Worm (Caenorhabditis elegans): ENCODE measurements around the gene F52D2.5.

The F52D2.5 gene

DNA sequence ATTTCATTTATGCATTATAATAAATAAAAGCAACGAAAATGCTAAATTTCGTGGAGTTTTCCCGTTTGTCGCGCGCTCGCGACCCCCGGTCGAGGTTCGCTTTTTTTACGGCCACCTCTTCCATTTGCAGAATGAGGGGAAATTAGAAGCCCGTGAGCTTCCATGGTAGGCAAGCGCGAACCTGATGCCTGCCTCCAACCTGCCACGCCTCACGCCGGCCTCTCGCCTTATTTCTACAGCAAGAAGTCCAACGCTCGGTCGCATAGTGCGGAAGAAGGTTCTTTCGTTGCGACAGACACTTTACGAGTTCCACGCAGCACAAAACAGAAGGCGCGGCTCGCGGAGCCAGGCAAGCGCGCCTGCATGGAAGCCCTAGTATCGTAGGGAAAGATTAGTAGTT is 3.0 kb downstream of the F52D2.5 start:
- no peak for TF ChIP-seq tbx-8 (GFP tag; optimal IDR thresholded peaks at IDR 0.05)
- no peak for TF ChIP-seq blmp-1 (tag; optimal IDR thresholded peaks at IDR 0.05)
- no peak for TF ChIP-seq zip-8 (tag; optimal IDR thresholded peaks at IDR 0.05)
- TF ChIP-seq nhr-76 (tag; optimal IDR thresholded peaks at IDR 0.05) = no peak
- no peak for TF ChIP-seq mls-2 (tag; optimal IDR thresholded peaks at IDR 0.05)
- TF ChIP-seq cnd-1 (tag; optimal IDR thresholded peaks at IDR 0.05) = no peak
- TF ChIP-seq ceh-39 (tag; optimal IDR thresholded peaks at IDR 0.05) = no peak
- no peak for TF ChIP-seq hlh-1 (tag; optimal IDR thresholded peaks at IDR 0.05)
- TF ChIP-seq mab-5 (tag; optimal IDR thresholded peaks at IDR 0.05) = no peak
- no peak for TF ChIP-seq unc-39 (tag; optimal IDR thresholded peaks at IDR 0.05)
- no peak for TF ChIP-seq ztf-11 (tag; optimal IDR thresholded peaks at IDR 0.05)
- TF ChIP-seq ceh-83 (GFP tag; optimal IDR thresholded peaks at IDR 0.05) = no peak
- TF ChIP-seq elt-1 (tag; optimal IDR thresholded peaks at IDR 0.05; ENCODE audit: borderline replicate concordance, insufficient read depth) = no peak
- TF ChIP-seq lsy-2 (tag; optimal IDR thresholded peaks at IDR 0.05) = no peak
- TF ChIP-seq snpc-4 (tag; optimal IDR thresholded peaks at IDR 0.05) = no peak
- no peak for TF ChIP-seq ham-2 (GFP tag; optimal IDR thresholded peaks at IDR 0.05)

DNA sequence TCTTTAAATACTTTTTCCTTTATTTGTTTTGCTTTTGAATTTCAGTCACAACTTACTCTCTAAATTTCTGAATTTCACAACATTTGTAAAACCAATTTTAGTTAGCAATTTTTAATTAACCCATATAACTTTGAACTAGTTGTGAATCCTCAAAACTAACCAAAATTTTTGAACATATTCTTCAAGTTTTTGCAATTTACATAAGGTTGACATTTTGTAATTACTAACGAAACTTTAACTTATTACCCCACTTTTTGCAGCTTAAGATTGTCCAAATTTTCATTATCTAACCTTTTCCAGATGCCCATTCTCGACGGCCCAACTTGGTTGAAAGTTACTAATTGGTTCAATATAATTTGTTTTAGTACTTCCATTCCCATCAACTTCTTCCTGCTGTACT is 5.0 kb downstream of the F52D2.5 start, which contains the start of gene str-79:
str-79 (plus strand) TSS at position 301 of the 400 bp plus-strand sequence.
- TF ChIP-seq zip-8 (tag; optimal IDR thresholded peaks at IDR 0.05) (no peak), lin-13 (tag; optimal IDR thresholded peaks at IDR 0.05) (no peak), hlh-1 (tag; optimal IDR thresholded peaks at IDR 0.05) (no peak), unc-120 (tag; optimal IDR thresholded peaks at IDR 0.05; ENCODE audit: poor library complexity, severe bottlenecking) (no peak), ceh-43 (GFP tag; optimal IDR thresholded peaks at IDR 0.05) (no peak), nhr-12 (tag; optimal IDR thresholded peaks at IDR 0.05) (no peak), lin-32 (GFP tag; optimal IDR thresholded peaks at IDR 0.05) (no peak), flh-1 (GFP tag; optimal IDR thresholded peaks at IDR 0.05) (no peak), ceh-39 (tag; optimal IDR thresholded peaks at IDR 0.05) (no peak)

DNA sequence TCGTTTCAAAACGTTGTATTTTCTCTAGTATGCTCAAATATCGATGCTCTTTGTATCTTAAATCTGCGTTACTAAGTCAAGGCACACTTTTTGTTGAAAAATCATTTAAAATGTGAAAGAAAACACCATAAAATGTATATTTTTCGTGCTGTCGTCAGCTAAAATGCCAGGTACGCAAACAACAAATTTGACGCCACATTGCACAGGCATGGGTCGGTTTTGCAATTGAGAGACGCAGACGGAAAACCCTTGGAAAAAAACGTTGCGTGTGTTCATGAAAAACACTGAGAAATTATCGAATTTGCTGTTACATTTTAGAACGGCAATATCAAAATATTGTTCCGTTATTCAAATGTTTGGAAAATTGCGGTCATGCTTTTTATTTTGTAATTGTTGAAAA is 9.8 kb downstream of the F52D2.5 start:
- TF ChIP-seq sptf-1 (tag; optimal IDR thresholded peaks at IDR 0.05) (no peak), ztf-11 (tag; optimal IDR thresholded peaks at IDR 0.05) (no peak), zip-8 (tag; optimal IDR thresholded peaks at IDR 0.05) (no peak), mep-1 (tag; optimal IDR thresholded peaks at IDR 0.05) (peak; percentile 67), lin-13 (tag; optimal IDR thresholded peaks at IDR 0.05) (peak; percentile 25), unc-62 (GFP tag; optimal IDR thresholded peaks at IDR 0.05) (no peak), mls-2 (tag; optimal IDR thresholded peaks at IDR 0.05) (no peak), unc-39 (tag; optimal IDR thresholded peaks at IDR 0.05) (no peak), nhr-76 (tag; optimal IDR thresholded peaks at IDR 0.05) (no peak), nhr-2 (tag; optimal IDR thresholded peaks at IDR 0.05) (no peak), sem-2 (GFP tag; optimal IDR thresholded peaks at IDR 0.05) (no peak), ces-1 (GFP tag; optimal IDR thresholded peaks at IDR 0.05) (peak; percentile 21), unc-120 (tag; optimal IDR thresholded peaks at IDR 0.05; ENCODE audit: poor library complexity, severe bottlenecking) (no peak), flh-1 (GFP tag; optimal IDR thresholded peaks at IDR 0.05) (no peak), lsy-2 (tag; optimal IDR thresholded peaks at IDR 0.05) (no peak), nhr-28 (tag; optimal IDR thresholded peaks at IDR 0.05) (no peak), ceh-83 (GFP tag; optimal IDR thresholded peaks at IDR 0.05) (no peak), bed-3 (GFP tag; optimal IDR thresholded peaks at IDR 0.05) (no peak), elt-3 (tag; optimal IDR thresholded peaks at IDR 0.05) (no peak), nhr-237 (tag; optimal IDR thresholded peaks at IDR 0.05) (peak; percentile 40), ceh-43 (GFP tag; optimal IDR thresholded peaks at IDR 0.05) (no peak), drap-1 (GFP tag; optimal IDR thresholded peaks at IDR 0.05) (no peak), pha-4 (tag; optimal IDR thresholded peaks at IDR 0.05) (peak; percentile 11), ceh-39 (tag; optimal IDR thresholded peaks at IDR 0.05) (no peak), nhr-12 (tag; optimal IDR thresholded peaks at IDR 0.05) (no peak)

DNA sequence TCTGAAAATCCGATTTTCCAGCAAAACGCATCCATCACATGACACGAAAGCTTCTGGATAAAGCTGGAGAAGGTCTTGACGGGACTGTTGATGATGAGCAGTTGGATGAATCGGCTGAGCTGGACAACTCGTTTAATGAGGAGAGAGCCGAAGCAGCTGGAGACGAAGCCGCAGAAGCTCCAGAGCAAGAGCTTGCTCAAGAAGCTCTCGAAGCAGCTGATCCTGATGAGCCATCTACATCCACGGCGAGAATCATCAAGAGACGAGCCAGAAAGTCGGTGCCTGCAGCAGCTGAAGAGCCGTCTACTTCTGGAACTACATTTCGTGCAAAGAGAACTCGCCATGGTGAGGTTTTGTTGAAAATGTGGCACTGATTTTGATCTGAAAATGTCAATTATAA is 10.2 kb downstream of the F52D2.5 start:
- TF ChIP-seq ces-1 (GFP tag; optimal IDR thresholded peaks at IDR 0.05) (no peak), unc-62 (GFP tag; optimal IDR thresholded peaks at IDR 0.05) (no peak), cnd-1 (tag; optimal IDR thresholded peaks at IDR 0.05) (no peak), sptf-1 (tag; optimal IDR thresholded peaks at IDR 0.05) (no peak), bed-3 (GFP tag; optimal IDR thresholded peaks at IDR 0.05) (no peak), nhr-237 (tag; optimal IDR thresholded peaks at IDR 0.05) (no peak)

Measured in whole organism, mixed stage, embryonic.